Fruit fly (Drosophila melanogaster): Measurements from ENCODE around the gene tnc.

The tnc gene

dm6 chr3R:25051441-25052097, 67.4 kb downstream of the tnc start (continued):
- no peak for TF ChIP-seq Dfd (GFP tag; optimal IDR thresholded peaks at IDR 0.05)
- no peak for TF ChIP-seq CG4424 (GFP tag; optimal IDR thresholded peaks at IDR 0.05)
- TF ChIP-seq Doc2 (GFP tag; IDR thresholded peaks at IDR 0.05): no peak
- TF ChIP-seq run (tag; optimal IDR thresholded peaks at IDR 0.05): no peak
- TF ChIP-seq pros (GFP tag; optimal IDR thresholded peaks at IDR 0.05): no peak
- no peak for TF ChIP-seq CG11093 (GFP tag; IDR thresholded peaks at IDR 0.05)
- no peak for TF ChIP-seq CG2889 (GFP tag; IDR thresholded peaks at IDR 0.05)
- TF ChIP-seq CG6254 (GFP tag; optimal IDR thresholded peaks at IDR 0.05): no peak
- no peak for TF ChIP-seq mld (GFP tag; IDR thresholded peaks at IDR 0.05; ENCODE audit: partially characterized antibody)
- TF ChIP-seq tx (GFP tag; optimal IDR thresholded peaks at IDR 0.05): no peak
- no peak for TF ChIP-seq CG18262 (tag; optimal IDR thresholded peaks at IDR 0.05)
- TF ChIP-seq Dad (GFP tag; optimal IDR thresholded peaks at IDR 0.05): no peak
- no peak for TF ChIP-seq schlank (tag; optimal IDR thresholded peaks at IDR 0.05)
- TF ChIP-seq croc (GFP tag; conservative IDR thresholded peaks at IDR 0.05): no peak
- TF ChIP-seq Ada2b (GFP tag; IDR thresholded peaks at IDR 0.05): 0 out of 2 replicates have a peak, but pooled peaks have one; percentile 7
- TF ChIP-seq ase (GFP tag; IDR thresholded peaks at IDR 0.05): no peak
- TF ChIP-seq B-H2 (GFP tag; optimal IDR thresholded peaks at IDR 0.05): no peak
- no peak for TF ChIP-seq CG7357 (GFP tag; IDR thresholded peaks at IDR 0.05)
- no peak for TF ChIP-seq CG31441 (GFP tag; IDR thresholded peaks at IDR 0.05)
- no peak for TF ChIP-seq unpg (GFP tag; optimal IDR thresholded peaks at IDR 0.05)
- TF ChIP-seq disco-r (GFP tag; optimal IDR thresholded peaks at IDR 0.05): no peak
- TF ChIP-seq Meics (GFP tag; optimal IDR thresholded peaks at IDR 0.05): no peak
- TF ChIP-seq CG34376 (GFP tag; optimal IDR thresholded peaks at IDR 0.05): peak; percentile 43
- TF ChIP-seq caup (GFP tag; optimal IDR thresholded peaks at IDR 0.05; ENCODE audit: severe bottlenecking): no peak
- TF ChIP-seq wor (GFP tag; IDR thresholded peaks at IDR 0.05): no peak
- no peak for TF ChIP-seq CG7745 (tag; optimal IDR thresholded peaks at IDR 0.05)
- no peak for TF ChIP-seq CG7963 (GFP tag; IDR thresholded peaks at IDR 0.05; ENCODE audit: partially characterized antibody)
- no peak for TF ChIP-seq zfh2 (GFP tag; optimal IDR thresholded peaks at IDR 0.05)
- TF ChIP-seq exex (tag; optimal IDR thresholded peaks at IDR 0.05): peak; percentile 77
- no peak for TF ChIP-seq CG9437 (GFP tag; optimal IDR thresholded peaks at IDR 0.05)
- no peak for TF ChIP-seq sima (GFP tag; optimal IDR thresholded peaks at IDR 0.05)
- peak in 1 of 2 experiments; percentile 86 for TF ChIP-seq Pdp1 (GFP tag; optimal IDR thresholded peaks at IDR 0.05)
- no peak for TF ChIP-seq Dp (GFP tag; optimal IDR thresholded peaks at IDR 0.05)
- no peak for TF ChIP-seq CG8281 (tag; optimal IDR thresholded peaks at IDR 0.05)
- no peak for TF ChIP-seq dimm (GFP tag; IDR thresholded peaks at IDR 0.05)
- TF ChIP-seq Xrp1 (GFP tag; IDR thresholded peaks at IDR 0.05): no peak
- no peak for TF ChIP-seq HLHmδ (GFP tag; optimal IDR thresholded peaks at IDR 0.05)
- TF ChIP-seq ssp (GFP tag; IDR thresholded peaks at IDR 0.05): no peak
- TF ChIP-seq CG2875 (GFP tag; optimal IDR thresholded peaks at IDR 0.05): no peak
- TF ChIP-seq CG8290 (GFP tag; optimal IDR thresholded peaks at IDR 0.05): no peak
- peak in 1 of 2 experiments; percentile 23 for TF ChIP-seq CG8290 (tag; optimal IDR thresholded peaks at IDR 0.05)
- TF ChIP-seq CG18599 (GFP tag; optimal IDR thresholded peaks at IDR 0.05): peak; percentile 56
- no peak for TF ChIP-seq her (GFP tag; optimal IDR thresholded peaks at IDR 0.05)
- no peak for TF ChIP-seq crc (GFP tag; optimal IDR thresholded peaks at IDR 0.05)
- TF ChIP-seq HLH54F (GFP tag; optimal IDR thresholded peaks at IDR 0.05): no peak
- TF ChIP-seq crol (GFP tag; IDR thresholded peaks at IDR 0.05): no peak
- no peak for TF ChIP-seq Nf-YA (GFP tag; IDR thresholded peaks at IDR 0.05)
- TF ChIP-seq CG9797 (GFP tag; optimal IDR thresholded peaks at IDR 0.05): no peak
- no peak for TF ChIP-seq CG6689 (GFP tag; IDR thresholded peaks at IDR 0.05)
- no peak for TF ChIP-seq CG32532 (GFP tag; IDR thresholded peaks at IDR 0.05)
- TF ChIP-seq CG14050 (GFP tag; IDR thresholded peaks at IDR 0.05): no peak
